Worm (Caenorhabditis elegans) whole organism, L3 larva: ENCODE measurements around the gene F36G9.3.

Experiments
- R02D3.7 ChIP-seq: fragments of 150-350 bp; optimal IDR thresholded peaks from 2 replicates; lab custom pipeline; 2014; ENCODE audit warnings: missing biosample characterization, missing genetic modification characterization
- daf-12 ChIP-seq: fragments of 150-350 bp; optimal IDR thresholded peaks from 2 replicates; lab custom pipeline; 2014; ENCODE audit warnings: missing biosample characterization, missing genetic modification reagents, missing genetic modification characterization
- fkh-10 ChIP-seq: sonication (generic microtip); optimal IDR thresholded peaks from 2 replicates; lab custom pipeline; 2017; ENCODE audit warnings: missing biosample characterization, missing genetic modification reagents, missing genetic modification characterization
- fos-1 ChIP-seq: fragments of 150-350 bp; optimal IDR thresholded peaks from 2 replicates; lab custom pipeline; 2014; ENCODE audit warnings: missing biosample characterization, missing genetic modification characterization
- lin-39 ChIP-seq: fragments of 150-350 bp; optimal IDR thresholded peaks from 2 replicates; lab custom pipeline; 2018; ENCODE audit warnings: missing biosample characterization, missing genetic modification reagents, missing genetic modification characterization
- mdl-1 ChIP-seq: fragments of 150-350 bp; optimal IDR thresholded peaks from 2 replicates; lab custom pipeline; 2014; ENCODE audit warnings: missing biosample characterization, missing genetic modification characterization
- mml-1 ChIP-seq: fragments of 150-350 bp; sonication (generic microtip); optimal IDR thresholded peaks from 3 replicates; lab custom pipeline; 2014; ENCODE audit warnings: missing biosample characterization, missing genetic modification characterization
- nhr-43 ChIP-seq: sonication (generic microtip); optimal IDR thresholded peaks from 2 replicates; lab custom pipeline; 2016; ENCODE audit warnings: mild to moderate bottlenecking, missing genetic modification characterization, missing compliant biosample characterization; ENCODE audit not compliant: poor library complexity, severe bottlenecking
- nhr-67 ChIP-seq: fragments of 150-350 bp; optimal IDR thresholded peaks from 2 replicates; lab custom pipeline; 2014; ENCODE audit warnings: missing biosample characterization, missing genetic modification characterization
- nhr-77 ChIP-seq: fragments of 150-350 bp; optimal IDR thresholded peaks from 2 replicates; lab custom pipeline; 2014; ENCODE audit warnings: missing biosample characterization, missing genetic modification characterization
- pha-4 ChIP-seq: fragments of 150-350 bp; optimal IDR thresholded peaks from 2 replicates; lab custom pipeline; 2014; ENCODE audit warnings: missing biosample characterization, missing genetic modification reagents, missing genetic modification characterization
- unc-39 ChIP-seq: sonication (generic microtip); optimal IDR thresholded peaks from 4 replicates; lab custom pipeline; 2017; ENCODE audit warnings: missing biosample characterization, missing genetic modification characterization
- unc-62 ChIP-seq: fragments of 150-350 bp; sonication (generic microtip); optimal IDR thresholded peaks from 4 replicates; lab custom pipeline; 2014; ENCODE audit warnings: missing biosample characterization, missing genetic modification reagents, missing genetic modification characterization

- TF ChIP-seq mdl-1 (tag; lab: Kevin White, UChicago) = no peak
- TF ChIP-seq pha-4 (tag; lab: Kevin White, UChicago) = no peak
- no peak for TF ChIP-seq nhr-43 (tag; lab: Kevin White, UChicago)
- no peak for TF ChIP-seq mml-1
- no peak for TF ChIP-seq daf-12
- no peak for TF ChIP-seq nhr-67
- TF ChIP-seq unc-39 (tag; lab: Kevin White, UChicago) = no peak
- TF ChIP-seq nhr-77 (tag; lab: Kevin White, UChicago) = no peak
- no peak for TF ChIP-seq R02D3.7 (tag; lab: Kevin White, UChicago)
- TF ChIP-seq lin-39 (tag; lab: Kevin White, UChicago) = no peak
- TF ChIP-seq fos-1 (tag; lab: Kevin White, UChicago) = no peak
- no peak for TF ChIP-seq unc-62 (GFP tag; lab: Kevin White, UChicago)
- TF ChIP-seq fkh-10 (GFP tag; lab: Kevin White, UChicago) = no peak
Measured at ce11 chrV:15972484-15972883, 15.3 kb downstream of the F36G9.3 start, which contains the start of gene sru-23.
